Worm (Caenorhabditis elegans): ENCODE data around the gene unc-43.

DNA sequence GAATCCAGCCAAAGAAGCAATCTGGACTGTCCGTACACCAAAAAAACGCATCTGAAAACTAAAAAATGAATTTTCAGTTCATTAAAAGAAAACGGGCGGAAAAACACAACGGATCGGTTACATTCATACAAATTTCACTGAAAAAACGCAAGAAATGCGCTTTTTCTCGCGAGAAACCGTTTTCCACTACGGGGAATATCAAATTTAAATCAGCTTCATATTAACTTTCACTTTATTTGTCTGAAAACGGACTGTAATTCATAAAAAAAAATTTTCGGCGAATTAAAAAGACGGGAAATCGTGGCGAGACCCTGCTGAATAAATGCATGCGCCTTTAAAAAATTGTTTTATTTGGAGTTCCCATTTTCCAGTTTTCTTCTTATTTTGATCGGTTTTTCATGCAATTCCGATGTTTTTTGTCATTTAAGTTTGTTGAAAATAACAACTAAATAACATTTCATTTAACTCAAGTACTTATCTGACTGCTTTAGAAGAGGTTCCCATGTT, 17.8 kb upstream of the unc-43 start, which contains the start of gene pges-2:
- TF ChIP-seq unc-62 (GFP tag; optimal IDR thresholded peaks at IDR 0.05) (no peak), nhr-11 (tag; optimal IDR thresholded peaks at IDR 0.05) (no peak), snpc-4 (tag; optimal IDR thresholded peaks at IDR 0.05) (peak; percentile 3), nhr-67 (tag; optimal IDR thresholded peaks at IDR 0.05) (no peak), nhr-28 (tag; optimal IDR thresholded peaks at IDR 0.05) (no peak), nhr-23 (tag; optimal IDR thresholded peaks at IDR 0.05) (no peak), nhr-12 (tag; optimal IDR thresholded peaks at IDR 0.05) (no peak), elt-3 (tag; optimal IDR thresholded peaks at IDR 0.05) (no peak), aly-2 (tag; optimal IDR thresholded peaks at IDR 0.05) (no peak), tbx-2 (tag; optimal IDR thresholded peaks at IDR 0.05) (no peak)
